Fruit fly (Drosophila melanogaster): ENCODE results near the gene yem.

DNA sequence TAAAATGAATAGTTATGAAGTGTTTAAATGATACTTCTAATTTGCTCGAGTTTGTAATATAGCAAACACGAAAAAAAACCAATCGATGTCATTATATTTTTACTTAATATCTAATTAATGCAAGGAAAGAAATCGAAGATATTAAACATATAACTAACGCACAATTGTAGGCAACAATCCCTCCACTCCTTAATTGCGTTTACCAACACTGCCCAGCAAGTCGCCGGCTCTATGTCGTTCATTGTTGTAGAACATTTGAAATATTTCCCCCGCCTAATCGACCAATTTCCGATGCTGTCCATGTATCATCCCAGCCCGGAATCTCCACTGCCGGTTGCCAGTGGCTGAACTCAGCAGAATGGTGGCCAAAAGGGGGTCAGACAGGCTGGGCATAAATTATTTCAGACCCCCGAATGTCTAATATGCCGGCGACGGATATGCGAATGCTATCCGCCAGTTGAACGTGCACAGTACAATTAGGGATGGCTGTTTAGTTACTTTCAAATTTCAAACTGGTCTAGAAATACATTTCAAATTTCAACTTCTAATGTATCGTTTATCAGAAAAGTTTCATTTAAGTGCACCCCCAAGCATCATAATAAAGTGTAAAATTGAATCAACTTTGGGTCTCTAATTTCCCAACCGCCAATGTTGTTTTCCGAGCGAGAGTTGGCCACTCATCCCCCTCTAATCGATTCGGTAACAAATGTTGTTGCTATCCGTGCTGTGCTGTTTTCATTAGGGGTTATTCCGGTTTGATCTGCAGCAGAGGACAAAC, 54.1 kb downstream of the yem start:
- TF ChIP-seq Mnt (GFP tag; optimal IDR thresholded peaks at IDR 0.05) (no peak), pad (GFP tag; optimal IDR thresholded peaks at IDR 0.05) (no peak), ovo (GFP tag; optimal IDR thresholded peaks at IDR 0.05) (no peak), CG7045 (GFP tag; optimal IDR thresholded peaks at IDR 0.05) (no peak), CG33017 (tag; optimal IDR thresholded peaks at IDR 0.05) (no peak), CG1620 (GFP tag; optimal IDR thresholded peaks at IDR 0.05) (no peak), toe (GFP tag; optimal IDR thresholded peaks at IDR 0.05) (no peak), CG5204 (GFP tag; optimal IDR thresholded peaks at IDR 0.05) (no peak), bab1 (GFP tag; optimal IDR thresholded peaks at IDR 0.05) (no peak), cnc (optimal IDR thresholded peaks at IDR 0.05) (no peak)
